Worm (Caenorhabditis elegans) whole organism, late embryonic: ENCODE measurements around the gene srg-31.

Source experiments
- C08G9.2 ChIP-seq: sonication (generic microtip); optimal IDR thresholded peaks from 2 replicates; lab custom pipeline; 2016; ENCODE audit warnings: mild to moderate bottlenecking, missing genetic modification characterization, moderate library complexity, missing compliant biosample characterization
- F13H6.1 ChIP-seq: sonication (generic microtip); optimal IDR thresholded peaks from 2 replicates; lab custom pipeline; 2016; ENCODE audit warnings: missing genetic modification characterization, missing compliant biosample characterization
- K02D7.2 ChIP-seq: sonication (generic microtip); optimal IDR thresholded peaks from 2 replicates; lab custom pipeline; 2017; ENCODE audit warnings: mild to moderate bottlenecking, missing genetic modification characterization, missing compliant biosample characterization
- K09A11.1 ChIP-seq: sonication (generic microtip); optimal IDR thresholded peaks from 2 replicates; lab custom pipeline; 2017; ENCODE audit warnings: antibody characterized with exemption, mild to moderate bottlenecking, missing genetic modification characterization, missing compliant biosample characterization; ENCODE audit not compliant: insufficient read depth
- ceh-14 ChIP-seq: sonication (generic microtip); optimal IDR thresholded peaks from 2 replicates; lab custom pipeline; 2016; ENCODE audit warnings: missing genotype, missing genetic modification characterization, missing compliant biosample characterization
- ceh-18 ChIP-seq: sonication (generic microtip); optimal IDR thresholded peaks from 2 replicates; lab custom pipeline; 2016; ENCODE audit warnings: missing genetic modification characterization, missing compliant biosample characterization
- ceh-19 ChIP-seq: fragments of 200-800 bp; sonication (Bioruptor generic); optimal IDR thresholded peaks from 2 replicates; lab custom pipeline; 2018; ENCODE audit warnings: mild to moderate bottlenecking, missing genetic modification characterization, missing compliant biosample characterization
- ceh-22 ChIP-seq: sonication (generic microtip); optimal IDR thresholded peaks from 2 replicates; lab custom pipeline; 2017; ENCODE audit warnings: missing biosample characterization, missing genetic modification characterization
- ceh-24 ChIP-seq: sonication (generic microtip); optimal IDR thresholded peaks from 2 replicates; lab custom pipeline; 2016; ENCODE audit warnings: mild to moderate bottlenecking, missing genetic modification characterization, missing compliant biosample characterization
- ceh-30 ChIP-seq: fragments of 150-350 bp; optimal IDR thresholded peaks from 2 replicates; lab custom pipeline; 2014; ENCODE audit warnings: missing biosample characterization, missing genetic modification characterization
- ceh-31 ChIP-seq: sonication (generic microtip); optimal IDR thresholded peaks from 2 replicates; lab custom pipeline; 2016; ENCODE audit warnings: missing genetic modification characterization, missing compliant biosample characterization
- ceh-45 ChIP-seq: fragments of 200-800 bp; sonication (Bioruptor generic); IDR thresholded peaks from 2 replicates; pipeline ENCODE4 v1.3.6; 2022; ENCODE audit warnings: missing genetic modification reagents, missing genetic modification characterization, missing compliant biosample characterization
- dve-1 ChIP-seq: sonication (generic microtip); optimal IDR thresholded peaks from 2 replicates; lab custom pipeline; 2017; ENCODE audit warnings: antibody characterized with exemption, mild to moderate bottlenecking, missing genetic modification characterization, missing compliant biosample characterization
- elt-4 ChIP-seq: sonication (generic microtip); optimal IDR thresholded peaks from 2 replicates; lab custom pipeline; 2016; ENCODE audit warnings: missing genetic modification characterization, missing compliant biosample characterization
- ets-4 ChIP-seq: sonication (generic microtip); optimal IDR thresholded peaks from 2 replicates; lab custom pipeline; 2016; ENCODE audit warnings: missing genetic modification characterization, missing compliant biosample characterization
- eyg-1 ChIP-seq: sonication (generic microtip); optimal IDR thresholded peaks from 2 replicates; lab custom pipeline; 2016; ENCODE audit warnings: missing genotype, missing genetic modification characterization, missing compliant biosample characterization
- fax-1 ChIP-seq: sonication (generic microtip); optimal IDR thresholded peaks from 2 replicates; lab custom pipeline; 2016; ENCODE audit warnings: missing genotype, missing genetic modification characterization, missing compliant biosample characterization
- fkh-10 ChIP-seq: fragments of 150-350 bp; optimal IDR thresholded peaks from 2 replicates; lab custom pipeline; 2014; ENCODE audit warnings: missing biosample characterization, missing genetic modification reagents, missing genetic modification characterization
- hlh-15 ChIP-seq: sonication (generic microtip); optimal IDR thresholded peaks from 2 replicates; lab custom pipeline; 2016; ENCODE audit warnings: missing genetic modification characterization, missing compliant biosample characterization
- hlh-30 ChIP-seq: sonication (generic microtip); optimal IDR thresholded peaks from 2 replicates; lab custom pipeline; 2017; ENCODE audit warnings: antibody characterized with exemption, missing genetic modification characterization, missing compliant biosample characterization; ENCODE audit not compliant: insufficient read depth
- hlh-6 ChIP-seq: sonication (generic microtip); optimal IDR thresholded peaks from 2 replicates; lab custom pipeline; 2016; ENCODE audit warnings: missing genotype, missing genetic modification characterization, missing compliant biosample characterization
- hlh-8 ChIP-seq: sonication (generic microtip); optimal IDR thresholded peaks from 2 replicates; lab custom pipeline; 2016; ENCODE audit warnings: missing genotype, missing genetic modification characterization, missing compliant biosample characterization
- lim-6 ChIP-seq: sonication (generic microtip); optimal IDR thresholded peaks from 2 replicates; lab custom pipeline; 2016; ENCODE audit warnings: missing genetic modification characterization, missing compliant biosample characterization
- mec-3 ChIP-seq: sonication (generic microtip); optimal IDR thresholded peaks from 2 replicates; lab custom pipeline; 2016; ENCODE audit warnings: borderline replicate concordance, missing genetic modification characterization, missing compliant biosample characterization
- nfya-1 ChIP-seq: sonication (generic microtip); optimal IDR thresholded peaks from 2 replicates; lab custom pipeline; 2017; ENCODE audit warnings: missing genetic modification characterization, mild to moderate bottlenecking, missing compliant biosample characterization, antibody characterized with exemption, moderate library complexity
- nhr-232 ChIP-seq: sonication (generic microtip); optimal IDR thresholded peaks from 2 replicates; lab custom pipeline; 2016; ENCODE audit warnings: missing genetic modification characterization, missing compliant biosample characterization
- npax-4 ChIP-seq: sonication (generic microtip); optimal IDR thresholded peaks from 2 replicates; lab custom pipeline; 2016; ENCODE audit warnings: missing genetic modification characterization, missing compliant biosample characterization
- pag-3 ChIP-seq: sonication (generic microtip); optimal IDR thresholded peaks from 2 replicates; lab custom pipeline; 2016; ENCODE audit warnings: missing compliant biosample characterization, missing genetic modification characterization, borderline replicate concordance
- pha-4 ChIP-seq: fragments of 150-350 bp; optimal IDR thresholded peaks from 2 replicates; lab custom pipeline; 2018; ENCODE audit warnings: missing biosample characterization, missing genetic modification reagents, missing genetic modification characterization
- pqm-1 ChIP-seq: sonication (generic microtip); optimal IDR thresholded peaks from 2 replicates; lab custom pipeline; 2016; ENCODE audit warnings: missing genetic modification characterization, missing compliant biosample characterization
- ref-2 ChIP-seq: sonication (generic microtip); optimal IDR thresholded peaks from 2 replicates; lab custom pipeline; 2016; ENCODE audit warnings: missing genetic modification characterization, missing compliant biosample characterization
- rnt-1 ChIP-seq: sonication (generic microtip); optimal IDR thresholded peaks from 2 replicates; lab custom pipeline; 2016; ENCODE audit warnings: missing genetic modification characterization, missing compliant biosample characterization
- sdc-2 ChIP-seq: sonication (generic microtip); optimal IDR thresholded peaks from 2 replicates; lab custom pipeline; 2016; ENCODE audit warnings: missing genotype, missing genetic modification characterization, missing compliant biosample characterization
- sox-2 ChIP-seq: fragments of 200-800 bp; sonication (Bioruptor generic); IDR thresholded peaks from 2 replicates; pipeline ENCODE4 v1.3.6; 2022; ENCODE audit warnings: missing genetic modification reagents, missing genetic modification characterization, missing compliant biosample characterization
- sox-4 ChIP-seq: sonication (generic microtip); optimal IDR thresholded peaks from 2 replicates; lab custom pipeline; 2017; ENCODE audit warnings: mild to moderate bottlenecking, missing genetic modification characterization, inconsistent platforms, missing compliant biosample characterization
- tbx-2 ChIP-seq: sonication (generic microtip); optimal IDR thresholded peaks from 2 replicates; lab custom pipeline; 2016; ENCODE audit warnings: missing genetic modification characterization, missing compliant biosample characterization
- unc-3 ChIP-seq, 2 experiments: fragments of 200-800 bp in 1 of 2; sonication (Bioruptor generic) in 1 of 2; sonication (generic microtip) in 1 of 2; conservative IDR thresholded peaks in 1 of 2; optimal IDR thresholded peaks in 1 of 2; 2 replicates each; pipeline versions ENCODE4 v1.3.6 to Lab custom; 2016 to 2022; ENCODE audit warnings: missing compliant biosample characterization in 2 of 2, missing genetic modification characterization in 2 of 2, missing genetic modification reagents in 1 of 2
- unc-42 ChIP-seq: sonication (generic microtip); optimal IDR thresholded peaks from 2 replicates; lab custom pipeline; 2016; ENCODE audit warnings: missing genotype, missing genetic modification characterization, missing compliant biosample characterization
- unc-55 ChIP-seq: sonication (generic microtip); optimal IDR thresholded peaks from 2 replicates; lab custom pipeline; 2017; ENCODE audit warnings: missing biosample characterization, missing genetic modification reagents, missing genetic modification characterization
- unc-86 ChIP-seq: sonication (generic microtip); optimal IDR thresholded peaks from 2 replicates; lab custom pipeline; 2016; ENCODE audit warnings: missing genetic modification characterization, missing compliant biosample characterization
- zip-5 ChIP-seq: sonication (generic microtip); optimal IDR thresholded peaks from 2 replicates; lab custom pipeline; 2016; ENCODE audit warnings: missing genetic modification characterization, missing compliant biosample characterization
- ztf-16 ChIP-seq: sonication (generic microtip); optimal IDR thresholded peaks from 2 replicates; lab custom pipeline; 2017; ENCODE audit warnings: missing genetic modification characterization, missing compliant biosample characterization

srg-31 gene

DNA sequence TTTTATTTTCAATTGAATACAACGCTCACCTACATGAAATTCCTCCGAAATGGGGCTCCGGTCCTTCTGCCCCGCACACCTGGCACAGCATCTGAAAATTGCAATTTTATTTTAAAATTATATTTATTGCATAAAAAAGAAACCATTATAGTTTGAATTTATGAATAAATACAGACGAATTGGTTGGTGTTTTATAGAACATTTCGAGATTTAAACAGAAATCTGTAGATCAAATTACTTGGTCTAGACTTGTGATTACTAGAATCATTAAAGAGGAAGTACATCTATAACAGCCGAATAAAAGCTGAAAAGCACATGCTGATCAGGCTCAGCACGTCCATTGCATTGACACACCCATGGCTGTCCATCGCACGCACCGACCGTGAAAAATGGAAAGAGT, 38.1 kb upstream of the srg-31 start, which contains the start of gene nhr-162:
TSS of gene nhr-162 (minus strand) at position 101 of the 400 bp plus-strand sequence.
- no peak for TF ChIP-seq K02D7.2 (tag; lab: Kevin White, UChicago)
- TF ChIP-seq hlh-8, result no peak
- no peak for TF ChIP-seq mec-3 (tag; lab: Kevin White, UChicago)
- no peak for TF ChIP-seq ceh-31 (tag; lab: Kevin White, UChicago)
- no peak for TF ChIP-seq pag-3 (tag; lab: Kevin White, UChicago)
- TF ChIP-seq zip-5, result no peak
- no peak for TF ChIP-seq ceh-19 (GFP tag; lab: Kevin White, UChicago)
- TF ChIP-seq lim-6 (tag; lab: Kevin White, UChicago), result no peak
- TF ChIP-seq unc-42 (tag; lab: Kevin White, UChicago), result no peak
- no peak for TF ChIP-seq ceh-18
- TF ChIP-seq ceh-14 (tag; lab: Kevin White, UChicago), result no peak
- TF ChIP-seq K09A11.1 (tag; lab: Kevin White, UChicago), result no peak
- no peak for TF ChIP-seq fax-1 (tag; lab: Kevin White, UChicago)
- no peak for TF ChIP-seq sox-2 (GFP tag; lab: Robert Waterston, UW)
- no peak for TF ChIP-seq sdc-2 (tag; lab: Kevin White, UChicago)
- TF ChIP-seq elt-4 (tag; lab: Kevin White, UChicago), result no peak
- TF ChIP-seq unc-3 (GFP tag; conservative IDR thresholded peaks at IDR 0.05; lab: Robert Waterston, UW), result no peak
- no peak for TF ChIP-seq unc-3 (tag; optimal IDR thresholded peaks at IDR 0.05; lab: Kevin White, UChicago)
- TF ChIP-seq npax-4 (tag; lab: Kevin White, UChicago), result no peak
- TF ChIP-seq ztf-16, result no peak

DNA sequence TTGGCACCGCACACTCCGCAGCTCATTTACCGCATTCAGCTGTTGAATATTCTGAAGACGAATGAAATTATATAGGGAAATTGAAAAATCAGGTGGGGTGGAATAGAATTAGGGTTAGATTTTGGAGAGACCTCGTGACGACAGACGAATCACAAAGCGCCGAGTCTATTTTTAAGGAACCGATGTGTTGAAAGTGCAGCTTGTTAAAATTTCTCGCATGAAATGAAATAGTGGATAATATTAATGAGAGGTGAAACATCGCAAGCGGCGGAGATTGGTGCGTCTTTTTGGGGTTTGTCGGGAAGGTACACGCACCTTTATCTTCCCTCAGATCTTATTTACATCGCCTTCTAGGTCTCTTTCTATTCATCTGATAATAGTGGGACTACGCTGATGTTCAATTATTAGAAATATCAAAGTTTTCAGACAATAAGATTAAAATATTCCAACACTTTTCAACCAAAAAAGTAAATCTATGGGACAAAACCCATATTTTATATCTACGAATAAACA, 36.0 kb upstream of the srg-31 start, which contains the start of gene nhr-140:
TSS of gene nhr-140 (minus strand) at position 51 of the 513 bp plus-strand sequence.
- TF ChIP-seq ceh-14 (tag; lab: Kevin White, UChicago), result no peak
- no peak for TF ChIP-seq ceh-24 (tag; lab: Kevin White, UChicago)
- TF ChIP-seq fkh-10, result no peak
- TF ChIP-seq ceh-30 (tag; lab: Kevin White, UChicago), result no peak
- no peak for TF ChIP-seq fax-1 (tag; lab: Kevin White, UChicago)
- TF ChIP-seq rnt-1 (tag; lab: Kevin White, UChicago), result no peak
- no peak for TF ChIP-seq pha-4 (tag; lab: Kevin White, UChicago)
- no peak for TF ChIP-seq dve-1 (tag; lab: Kevin White, UChicago)
- TF ChIP-seq ztf-16, result no peak
- no peak for TF ChIP-seq tbx-2 (tag; lab: Kevin White, UChicago)
- no peak for TF ChIP-seq hlh-15
- no peak for TF ChIP-seq ets-4 (tag; lab: Kevin White, UChicago)
- no peak for TF ChIP-seq sdc-2 (tag; lab: Kevin White, UChicago)
- TF ChIP-seq C08G9.2 (tag; lab: Kevin White, UChicago), result no peak
- no peak for TF ChIP-seq unc-86 (tag; lab: Kevin White, UChicago)
- TF ChIP-seq nhr-232, result no peak
- TF ChIP-seq zip-5, result no peak
- TF ChIP-seq hlh-30, result no peak
- TF ChIP-seq, all 69 proteins: peak for 0

DNA sequence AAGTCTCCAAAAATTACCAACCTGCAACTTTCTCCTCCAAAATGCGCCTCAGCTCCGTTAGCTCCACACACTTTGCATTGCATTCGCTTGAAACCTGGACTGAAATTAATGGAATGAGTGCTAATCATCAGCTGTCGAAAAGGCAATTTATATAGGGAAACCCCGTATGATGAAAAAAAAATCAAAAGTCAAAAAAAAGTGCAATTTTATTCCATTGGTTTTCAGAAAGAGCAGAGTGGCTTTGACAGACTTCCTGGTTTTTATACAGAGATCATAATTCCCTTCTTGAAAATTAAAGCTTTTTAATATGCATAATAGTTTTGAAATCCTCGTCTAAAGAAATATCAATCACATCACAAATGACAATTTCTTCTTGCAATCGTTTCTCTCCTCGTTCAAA, 34.0 kb upstream of the srg-31 start, which contains the start of gene nhr-139:
TSS of gene nhr-139 (minus strand) at position 101 of the 400 bp plus-strand sequence.
- TF ChIP-seq dve-1 (tag; lab: Kevin White, UChicago) (no peak), hlh-15 (no peak), ceh-22 (no peak), ceh-45 (GFP tag; lab: Robert Waterston, UW) (no peak), pha-4 (tag; lab: Kevin White, UChicago) (no peak), hlh-30 (no peak), unc-55 (GFP tag; lab: Kevin White, UChicago) (no peak), pqm-1 (tag; lab: Kevin White, UChicago) (no peak), hlh-6 (tag; lab: Kevin White, UChicago) (no peak), rnt-1 (tag; lab: Kevin White, UChicago) (no peak), ref-2 (tag; lab: Kevin White, UChicago) (no peak), ceh-19 (GFP tag; lab: Kevin White, UChicago) (no peak), nhr-232 (no peak), eyg-1 (no peak), F13H6.1 (tag; lab: Kevin White, UChicago) (no peak), nfya-1 (tag; lab: Kevin White, UChicago) (no peak), sox-4 (no peak), unc-42 (tag; lab: Kevin White, UChicago) (no peak)
